Fruit fly (Drosophila melanogaster) whole organism: Measurements from ENCODE around the gene CG2794.

Source experiments
- Dll ChIP-seq: fragments of >200 bp; optimal IDR thresholded peaks from 2 replicates; lab custom pipeline; 2017
- psq ChIP-seq: fragments of >200 bp; optimal IDR thresholded peaks from 2 replicates; lab custom pipeline; 2017

DNA sequence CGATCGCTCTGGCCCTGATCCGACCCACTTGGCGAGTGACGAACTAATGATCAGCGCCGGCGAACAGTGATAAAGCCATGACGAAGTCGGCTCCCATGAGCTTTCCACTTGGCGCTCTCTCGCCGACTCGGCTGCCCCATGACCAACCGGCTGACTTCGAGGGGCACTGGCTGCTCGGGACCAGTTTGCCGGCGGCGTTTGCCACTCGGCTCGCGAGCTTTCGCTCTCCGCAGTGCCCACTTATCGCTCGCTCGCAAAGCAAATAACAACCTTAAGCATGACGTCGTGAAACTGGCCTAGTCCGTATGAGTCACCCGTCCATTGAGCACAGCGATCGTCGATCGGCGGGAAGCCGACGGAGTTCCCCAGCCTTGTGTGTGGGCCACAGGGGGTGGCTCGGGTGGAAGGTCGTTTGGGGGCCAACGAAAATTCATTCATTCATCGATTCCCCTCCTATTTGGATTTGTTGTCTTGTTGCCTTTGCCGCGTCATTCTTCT is 11.5 kb upstream of the CG2794 start, which contains the start of gene Ets21C:
- no peak for TF ChIP-seq psq (lab: Kevin White, UChicago)
- peak; percentile 83 for TF ChIP-seq Dll (lab: Kevin White, UChicago)
